Worm (Caenorhabditis elegans) whole organism, late embryonic: ENCODE data around the gene C03B1.1.

ENCODE experiments used
- C08G9.2 ChIP-seq: sonication (generic microtip); optimal IDR thresholded peaks from 2 replicates; lab custom pipeline; 2016; ENCODE audit warnings: mild to moderate bottlenecking, missing genetic modification characterization, moderate library complexity, missing compliant biosample characterization
- C38D4.7 ChIP-seq: fragments of 200-800 bp; sonication (Bioruptor generic); optimal IDR thresholded peaks from 2 replicates; lab custom pipeline; 2018; ENCODE audit warnings: mild to moderate bottlenecking, missing genetic modification characterization, moderate library complexity, missing compliant biosample characterization
- F13H6.1 ChIP-seq: sonication (generic microtip); optimal IDR thresholded peaks from 2 replicates; lab custom pipeline; 2016; ENCODE audit warnings: missing genetic modification characterization, missing compliant biosample characterization
- T23F11.4 ChIP-seq: fragments of 200-800 bp; sonication (Bioruptor generic); optimal IDR thresholded peaks from 2 replicates; lab custom pipeline; 2018; ENCODE audit warnings: mild to moderate bottlenecking, missing genetic modification characterization, missing compliant biosample characterization
- Y22D7AL.16 ChIP-seq: sonication (generic microtip); optimal IDR thresholded peaks from 2 replicates; lab custom pipeline; 2016; ENCODE audit warnings: missing genetic modification characterization, missing compliant biosample characterization
- ahr-1 ChIP-seq: sonication (generic microtip); optimal IDR thresholded peaks from 2 replicates; lab custom pipeline; 2016; ENCODE audit warnings: missing genetic modification characterization, missing compliant biosample characterization
- ceh-18 ChIP-seq: sonication (generic microtip); optimal IDR thresholded peaks from 2 replicates; lab custom pipeline; 2016; ENCODE audit warnings: missing genetic modification characterization, missing compliant biosample characterization
- ceh-22 ChIP-seq: sonication (generic microtip); optimal IDR thresholded peaks from 2 replicates; lab custom pipeline; 2017; ENCODE audit warnings: missing biosample characterization, missing genetic modification characterization
- ceh-30 ChIP-seq: fragments of 150-350 bp; optimal IDR thresholded peaks from 2 replicates; lab custom pipeline; 2014; ENCODE audit warnings: missing biosample characterization, missing genetic modification characterization
- ceh-31 ChIP-seq: sonication (generic microtip); optimal IDR thresholded peaks from 2 replicates; lab custom pipeline; 2016; ENCODE audit warnings: missing genetic modification characterization, missing compliant biosample characterization
- ceh-48 ChIP-seq: sonication (generic microtip); optimal IDR thresholded peaks from 2 replicates; lab custom pipeline; 2016; ENCODE audit warnings: missing genetic modification characterization, inconsistent platforms, missing compliant biosample characterization
- ceh-6 ChIP-seq: fragments of 200-800 bp; sonication (Bioruptor generic); optimal IDR thresholded peaks from 2 replicates; lab custom pipeline; 2018; ENCODE audit warnings: mild to moderate bottlenecking, missing genetic modification characterization, missing compliant biosample characterization
- che-1 ChIP-seq: sonication (generic microtip); optimal IDR thresholded peaks from 2 replicates; lab custom pipeline; 2016; ENCODE audit warnings: mild to moderate bottlenecking, missing genetic modification characterization, missing compliant biosample characterization
- dmd-4 ChIP-seq: sonication (generic microtip); optimal IDR thresholded peaks from 2 replicates; lab custom pipeline; 2016; ENCODE audit warnings: borderline replicate concordance, missing genetic modification characterization, missing compliant biosample characterization
- dve-1 ChIP-seq: sonication (generic microtip); optimal IDR thresholded peaks from 2 replicates; lab custom pipeline; 2017; ENCODE audit warnings: antibody characterized with exemption, mild to moderate bottlenecking, missing genetic modification characterization, missing compliant biosample characterization
- elt-2 ChIP-seq: sonication (generic microtip); optimal IDR thresholded peaks from 2 replicates; lab custom pipeline; 2016; ENCODE audit warnings: missing genetic modification reagents, missing genetic modification characterization, missing compliant biosample characterization
- ets-4 ChIP-seq: sonication (generic microtip); optimal IDR thresholded peaks from 2 replicates; lab custom pipeline; 2016; ENCODE audit warnings: missing genetic modification characterization, missing compliant biosample characterization
- fax-1 ChIP-seq: sonication (generic microtip); optimal IDR thresholded peaks from 2 replicates; lab custom pipeline; 2016; ENCODE audit warnings: missing genotype, missing genetic modification characterization, missing compliant biosample characterization
- fkh-6 ChIP-seq: sonication (generic microtip); optimal IDR thresholded peaks from 2 replicates; lab custom pipeline; 2016; ENCODE audit warnings: missing genetic modification characterization, missing compliant biosample characterization
- hlh-15 ChIP-seq: sonication (generic microtip); optimal IDR thresholded peaks from 2 replicates; lab custom pipeline; 2016; ENCODE audit warnings: missing genetic modification characterization, missing compliant biosample characterization
- hlh-30 ChIP-seq: sonication (generic microtip); optimal IDR thresholded peaks from 2 replicates; lab custom pipeline; 2017; ENCODE audit warnings: antibody characterized with exemption, missing genetic modification characterization, missing compliant biosample characterization; ENCODE audit not compliant: insufficient read depth
- hlh-6 ChIP-seq: sonication (generic microtip); optimal IDR thresholded peaks from 2 replicates; lab custom pipeline; 2016; ENCODE audit warnings: missing genotype, missing genetic modification characterization, missing compliant biosample characterization
- hlh-8 ChIP-seq: sonication (generic microtip); optimal IDR thresholded peaks from 2 replicates; lab custom pipeline; 2016; ENCODE audit warnings: missing genotype, missing genetic modification characterization, missing compliant biosample characterization
- lim-6 ChIP-seq: sonication (generic microtip); optimal IDR thresholded peaks from 2 replicates; lab custom pipeline; 2016; ENCODE audit warnings: missing genetic modification characterization, missing compliant biosample characterization
- madf-2 ChIP-seq: sonication (generic microtip); optimal IDR thresholded peaks from 2 replicates; lab custom pipeline; 2017; ENCODE audit warnings: missing genetic modification characterization, missing compliant biosample characterization
- mec-3 ChIP-seq: sonication (generic microtip); optimal IDR thresholded peaks from 2 replicates; lab custom pipeline; 2016; ENCODE audit warnings: borderline replicate concordance, missing genetic modification characterization, missing compliant biosample characterization
- nhr-11 ChIP-seq: fragments of 150-350 bp; optimal IDR thresholded peaks from 2 replicates; lab custom pipeline; 2014; ENCODE audit warnings: missing biosample characterization, missing genetic modification characterization
- odd-2 ChIP-seq: sonication (generic microtip); optimal IDR thresholded peaks from 2 replicates; lab custom pipeline; 2017; ENCODE audit warnings: antibody characterized with exemption, mild to moderate bottlenecking, missing genetic modification characterization, missing compliant biosample characterization
- pat-9 ChIP-seq: fragments of 200-800 bp; sonication (Bioruptor generic); optimal IDR thresholded peaks from 2 replicates; lab custom pipeline; 2018; ENCODE audit warnings: mild to moderate bottlenecking, missing genetic modification characterization, moderate library complexity, missing compliant biosample characterization
- pha-2 ChIP-seq: sonication (generic microtip); optimal IDR thresholded peaks from 2 replicates; lab custom pipeline; 2017; ENCODE audit warnings: mild to moderate bottlenecking, missing genetic modification characterization, missing compliant biosample characterization
- pha-4 ChIP-seq: fragments of 150-350 bp; optimal IDR thresholded peaks from 2 replicates; lab custom pipeline; 2018; ENCODE audit warnings: missing biosample characterization, missing genetic modification reagents, missing genetic modification characterization
- pqm-1 ChIP-seq: sonication (generic microtip); optimal IDR thresholded peaks from 2 replicates; lab custom pipeline; 2016; ENCODE audit warnings: missing genetic modification characterization, missing compliant biosample characterization
- ref-2 ChIP-seq: sonication (generic microtip); optimal IDR thresholded peaks from 2 replicates; lab custom pipeline; 2016; ENCODE audit warnings: missing genetic modification characterization, missing compliant biosample characterization
- rnt-1 ChIP-seq: sonication (generic microtip); optimal IDR thresholded peaks from 2 replicates; lab custom pipeline; 2016; ENCODE audit warnings: missing genetic modification characterization, missing compliant biosample characterization
- sox-2 ChIP-seq: fragments of 200-800 bp; sonication (Bioruptor generic); IDR thresholded peaks from 2 replicates; pipeline ENCODE4 v1.3.6; 2022; ENCODE audit warnings: missing genetic modification reagents, missing genetic modification characterization, missing compliant biosample characterization
- sox-4 ChIP-seq: sonication (generic microtip); optimal IDR thresholded peaks from 2 replicates; lab custom pipeline; 2017; ENCODE audit warnings: mild to moderate bottlenecking, missing genetic modification characterization, inconsistent platforms, missing compliant biosample characterization
- tbx-2 ChIP-seq: sonication (generic microtip); optimal IDR thresholded peaks from 2 replicates; lab custom pipeline; 2016; ENCODE audit warnings: missing genetic modification characterization, missing compliant biosample characterization
- ttx-3 ChIP-seq: sonication (generic microtip); optimal IDR thresholded peaks from 2 replicates; lab custom pipeline; 2016; ENCODE audit warnings: missing genetic modification reagents, missing genetic modification characterization, missing compliant biosample characterization
- unc-42 ChIP-seq: sonication (generic microtip); optimal IDR thresholded peaks from 2 replicates; lab custom pipeline; 2016; ENCODE audit warnings: missing genotype, missing genetic modification characterization, missing compliant biosample characterization
- unc-55 ChIP-seq: sonication (generic microtip); optimal IDR thresholded peaks from 2 replicates; lab custom pipeline; 2017; ENCODE audit warnings: missing biosample characterization, missing genetic modification reagents, missing genetic modification characterization

The C03B1.1 gene

ce11 chrX:6378363-6378762 lies 3.8 kb downstream of the C03B1.1 start (continued):
- TF ChIP-seq lim-6 (tag; lab: Kevin White, UChicago) (no peak), C08G9.2 (tag; lab: Kevin White, UChicago) (peak; percentile 40), ceh-31 (peak; percentile 66), odd-2 (no peak), mec-3 (tag; lab: Kevin White, UChicago) (no peak), hlh-30 (tag; lab: Kevin White, UChicago) (peak; percentile 11), hlh-6 (tag; lab: Kevin White, UChicago) (peak; percentile 50), pha-2 (tag; lab: Kevin White, UChicago) (no peak), dmd-4 (no peak), ceh-6 (peak; percentile 35), madf-2 (tag; lab: Kevin White, UChicago) (no peak), fkh-6 (tag; lab: Kevin White, UChicago) (no peak), tbx-2 (tag; lab: Kevin White, UChicago) (peak; percentile 77), pat-9 (tag; lab: Kevin White, UChicago) (peak; percentile 11), sox-2 (no peak), ref-2 (no peak)

- TF ChIP-seq elt-2 (tag; lab: Kevin White, UChicago) (no peak), ceh-6 (no peak), ceh-18 (no peak), dve-1 (tag; lab: Kevin White, UChicago) (no peak), C38D4.7 (GFP tag; lab: Kevin White, UChicago) (no peak), nhr-11 (tag; lab: Kevin White, UChicago) (no peak), ref-2 (no peak), pha-2 (tag; lab: Kevin White, UChicago) (no peak), ceh-48 (tag; lab: Kevin White, UChicago) (no peak), ceh-30 (tag; lab: Kevin White, UChicago) (no peak), mec-3 (tag; lab: Kevin White, UChicago) (no peak), F13H6.1 (no peak), pat-9 (tag; lab: Kevin White, UChicago) (no peak), hlh-8 (no peak), unc-42 (tag; lab: Kevin White, UChicago) (no peak), rnt-1 (tag; lab: Kevin White, UChicago) (no peak), T23F11.4 (no peak), hlh-15 (tag; lab: Kevin White, UChicago) (no peak)
Measured at ce11 chrX:6382930-6383329, 8.4 kb downstream of the C03B1.1 start.

ce11 chrX:6384537-6384936 lies 10.0 kb downstream of the C03B1.1 start:
- TF ChIP-seq T23F11.4 (no peak), pqm-1 (tag; lab: Kevin White, UChicago) (no peak), unc-55 (no peak), rnt-1 (tag; lab: Kevin White, UChicago) (no peak), ets-4 (tag; lab: Kevin White, UChicago) (no peak), pha-4 (tag; lab: Kevin White, UChicago) (no peak), ttx-3 (no peak), mec-3 (tag; lab: Kevin White, UChicago) (no peak), pat-9 (tag; lab: Kevin White, UChicago) (no peak), elt-2 (tag; lab: Kevin White, UChicago) (no peak), Y22D7AL.16 (tag; lab: Kevin White, UChicago) (no peak), ceh-22 (tag; lab: Kevin White, UChicago) (no peak), sox-4 (tag; lab: Kevin White, UChicago) (no peak), ahr-1 (no peak), fax-1 (no peak), che-1 (tag; lab: Kevin White, UChicago) (no peak)
- TF ChIP-seq, all 69 proteins: peak for 0
